Fruit fly (Drosophila melanogaster): ENCODE measurements around the gene CG42680.

- no peak for TF ChIP-seq insv (optimal IDR thresholded peaks at IDR 0.05)
- TF ChIP-seq ttk (optimal IDR thresholded peaks at IDR 0.05) = no peak
- no peak for TF ChIP-seq Myc (optimal IDR thresholded peaks at IDR 0.05)
These were observed 25.7 kb downstream of the CG42680 start for dm6 chr2L:14562320-14562719.

Data from Kc167 (cell line).